Fruit fly (Drosophila melanogaster): ENCODE measurements around the gene Acbp3.

The Acbp3 gene

dm6 chr3L:7149827-7150226 lies 19.2 kb downstream of the Acbp3 start (continued):
- TF ChIP-seq hth (optimal IDR thresholded peaks at IDR 0.05) (no peak), bbx (GFP tag; IDR thresholded peaks at IDR 0.05; ENCODE audit: partially characterized antibody) (no peak), bsh (GFP tag; optimal IDR thresholded peaks at IDR 0.05) (peak; percentile 50 to 76), Oli (tag; optimal IDR thresholded peaks at IDR 0.05) (peak; percentile 23), D19B (GFP tag; optimal IDR thresholded peaks at IDR 0.05) (no peak), kah (GFP tag; optimal IDR thresholded peaks at IDR 0.05) (no peak), sens (GFP tag) (no peak), CG11504 (tag; optimal IDR thresholded peaks at IDR 0.05) (peak; percentile 38), ewg (GFP tag; optimal IDR thresholded peaks at IDR 0.05) (no peak), CG8281 (tag; optimal IDR thresholded peaks at IDR 0.05) (no peak), Kr (GFP tag; optimal IDR thresholded peaks at IDR 0.05) (no peak), bigmax (GFP tag; optimal IDR thresholded peaks at IDR 0.05) (no peak), CG3995 (GFP tag; optimal IDR thresholded peaks at IDR 0.05) (no peak), phol (tag; optimal IDR thresholded peaks at IDR 0.05) (peak; percentile 33), lab (GFP tag; optimal IDR thresholded peaks at IDR 0.05) (no peak), fd96Cb (tag; optimal IDR thresholded peaks at IDR 0.05) (peak; percentile 8), kni (GFP tag; optimal IDR thresholded peaks at IDR 0.05) (no peak), ERR (GFP tag; optimal IDR thresholded peaks at IDR 0.05) (no peak), CG10979 (tag; optimal IDR thresholded peaks at IDR 0.05) (peak; percentile 7), sima (GFP tag; optimal IDR thresholded peaks at IDR 0.05) (no peak), rib (GFP tag; IDR thresholded peaks at IDR 0.05) (no peak), zf30C (GFP tag; optimal IDR thresholded peaks at IDR 0.05) (peak; percentile 53), Poxn (GFP tag; IDR thresholded peaks at IDR 0.05) (no peak), insv (GFP tag; optimal IDR thresholded peaks at IDR 0.05) (no peak), CG17328 (GFP tag; IDR thresholded peaks at IDR 0.05) (0 out of 2 replicates have a peak, but pooled peaks have one; percentile 7), CG14860 (GFP tag; IDR thresholded peaks at IDR 0.05; ENCODE audit: partially characterized antibody) (no peak), CG6272 (GFP tag; IDR thresholded peaks at IDR 0.05) (no peak), Ets65A (GFP tag) (peak; percentile 16), Drgx (GFP tag; IDR thresholded peaks at IDR 0.05) (peak; percentile 65), Sox102F (GFP tag; optimal IDR thresholded peaks at IDR 0.05) (peak; percentile 58), Blimp-1 (GFP tag; optimal IDR thresholded peaks at IDR 0.05) (peak; percentile 21), CG15601 (tag; optimal IDR thresholded peaks at IDR 0.05) (peak; percentile 26), az2 (GFP tag; optimal IDR thresholded peaks at IDR 0.05) (peak; percentile 12)

- TF ChIP-seq lab (GFP tag; optimal IDR thresholded peaks at IDR 0.05) (no peak), vvl (GFP tag; IDR thresholded peaks at IDR 0.05) (peak; percentile 48; the same call in 1 of the 2 replicates), CG16815 (GFP tag; optimal IDR thresholded peaks at IDR 0.05) (no peak), CG11504 (tag; optimal IDR thresholded peaks at IDR 0.05) (peak; percentile 14), ERR (GFP tag; optimal IDR thresholded peaks at IDR 0.05) (no peak), CG2712 (tag; optimal IDR thresholded peaks at IDR 0.05) (peak; percentile 18), abd-A (tag; optimal IDR thresholded peaks at IDR 0.05) (no peak), mirr (GFP tag; optimal IDR thresholded peaks at IDR 0.05) (no peak), CG3838 (GFP tag; optimal IDR thresholded peaks at IDR 0.05) (no peak), sens (GFP tag) (peak; percentile 67), CG12219 (GFP tag; optimal IDR thresholded peaks at IDR 0.05) (no peak), CG14014 (GFP tag; IDR thresholded peaks at IDR 0.05) (no peak), MBD-R2 (GFP tag; IDR thresholded peaks at IDR 0.05) (no peak), B-H1 (GFP tag; IDR thresholded peaks at IDR 0.05) (no peak), jumu (GFP tag; optimal IDR thresholded peaks at IDR 0.05) (no peak), CG10274 (GFP tag; optimal IDR thresholded peaks at IDR 0.05) (no peak), ems (GFP tag; optimal IDR thresholded peaks at IDR 0.05) (no peak), Asciz (GFP tag; optimal IDR thresholded peaks at IDR 0.05) (no peak), CG15011 (GFP tag; optimal IDR thresholded peaks at IDR 0.05) (no peak), Drgx (GFP tag; IDR thresholded peaks at IDR 0.05) (peak; percentile 89), CG6791 (GFP tag; IDR thresholded peaks at IDR 0.05; ENCODE audit: partially characterized antibody) (no peak), CG4617 (GFP tag; optimal IDR thresholded peaks at IDR 0.05; ENCODE audit: borderline replicate concordance) (no peak), Adf1 (GFP tag; IDR thresholded peaks at IDR 0.05) (no peak)
These were observed 20.2 kb downstream of the Acbp3 start for dm6 chr3L:7150850-7151249.

Measured in whole organism, embryonic.